Fruit fly (Drosophila melanogaster): ENCODE results near the gene CG13247.

Gene CG13247

dm6 chr3L:20403493-20404379 lies 33.6 kb downstream of the CG13247 start:
- TF ChIP-seq Snoo (tag; optimal IDR thresholded peaks at IDR 0.05) = peak; percentile 75
- TF ChIP-seq D1 (tag; optimal IDR thresholded peaks at IDR 0.05) = peak; percentile 31
- TF ChIP-seq Pif1B (GFP tag; optimal IDR thresholded peaks at IDR 0.05) = peak; percentile 40
- no peak for TF ChIP-seq fd96Ca (GFP tag; IDR thresholded peaks at IDR 0.05)
- TF ChIP-seq gl (tag; optimal IDR thresholded peaks at IDR 0.05) = peak; percentile 26
- no peak for TF ChIP-seq rn (GFP tag; IDR thresholded peaks at IDR 0.05)
- peak; percentile 64 for TF ChIP-seq EcR (GFP tag; optimal IDR thresholded peaks at IDR 0.05)
- peak; percentile 77 for TF ChIP-seq CG8159 (tag; optimal IDR thresholded peaks at IDR 0.05)
- TF ChIP-seq CG15710 (tag; optimal IDR thresholded peaks at IDR 0.05) = peak; percentile 69
- TF ChIP-seq CG14655 (GFP tag; optimal IDR thresholded peaks at IDR 0.05) = peak; percentile 68
- peak; percentile 67 for TF ChIP-seq CG9948 (tag; optimal IDR thresholded peaks at IDR 0.05)
- peak; percentile 20 for TF ChIP-seq CG13204 (GFP tag; optimal IDR thresholded peaks at IDR 0.05)
- TF ChIP-seq Ets98B (GFP tag; IDR thresholded peaks at IDR 0.05) = no peak
- peak; percentile 58 for TF ChIP-seq CG8301 (tag; optimal IDR thresholded peaks at IDR 0.05)
- peak; percentile 57 for TF ChIP-seq CG34367 (tag; optimal IDR thresholded peaks at IDR 0.05)
- TF ChIP-seq CG12605 (GFP tag; IDR thresholded peaks at IDR 0.05) = no peak
- peak; percentile 32; the same call in 2 of the 3 replicates for TF ChIP-seq CG4496 (GFP tag; IDR thresholded peaks at IDR 0.05)
- no peak for TF ChIP-seq CG32121 (GFP tag; IDR thresholded peaks at IDR 0.05)
- TF ChIP-seq CG10348 (GFP tag; IDR thresholded peaks at IDR 0.05) = no peak
- TF ChIP-seq CG17806 (tag; optimal IDR thresholded peaks at IDR 0.05) = peak; percentile 52
- peak; percentile 64 for TF ChIP-seq Pif1A (GFP tag; optimal IDR thresholded peaks at IDR 0.05)

dm6 chr3L:20404515-20404914 lies 34.4 kb downstream of the CG13247 start:
- no peak for TF ChIP-seq CG8301 (tag; optimal IDR thresholded peaks at IDR 0.05)
- TF ChIP-seq CG34367 (tag; optimal IDR thresholded peaks at IDR 0.05) = no peak
- TF ChIP-seq rn (GFP tag; IDR thresholded peaks at IDR 0.05) = no peak
- no peak for TF ChIP-seq EcR (GFP tag; optimal IDR thresholded peaks at IDR 0.05)
- no peak for TF ChIP-seq Pif1B (GFP tag; optimal IDR thresholded peaks at IDR 0.05)
- no peak for TF ChIP-seq CG14655 (GFP tag; optimal IDR thresholded peaks at IDR 0.05)
- no peak for TF ChIP-seq CG32121 (GFP tag; IDR thresholded peaks at IDR 0.05)
- no peak for TF ChIP-seq fd96Ca (GFP tag; IDR thresholded peaks at IDR 0.05)

- TF ChIP-seq CG12605 (GFP tag; IDR thresholded peaks at IDR 0.05) (no peak), CG10348 (GFP tag; IDR thresholded peaks at IDR 0.05) (no peak), CG34367 (tag; optimal IDR thresholded peaks at IDR 0.05) (no peak), Pif1B (GFP tag; optimal IDR thresholded peaks at IDR 0.05) (no peak), CG15710 (tag; optimal IDR thresholded peaks at IDR 0.05) (no peak), CG4496 (GFP tag; IDR thresholded peaks at IDR 0.05) (no peak), Snoo (tag; optimal IDR thresholded peaks at IDR 0.05) (no peak), EcR (GFP tag; optimal IDR thresholded peaks at IDR 0.05) (no peak), CG9948 (tag; optimal IDR thresholded peaks at IDR 0.05) (no peak), CG13204 (GFP tag; optimal IDR thresholded peaks at IDR 0.05) (no peak), gl (tag; optimal IDR thresholded peaks at IDR 0.05) (no peak), CG17806 (tag; optimal IDR thresholded peaks at IDR 0.05) (no peak), rn (GFP tag; IDR thresholded peaks at IDR 0.05) (no peak), CG32121 (GFP tag; IDR thresholded peaks at IDR 0.05) (no peak)
Measured at dm6 chr3L:20405337-20405887, 35.3 kb downstream of the CG13247 start.

- TF ChIP-seq CG14655 (GFP tag; optimal IDR thresholded peaks at IDR 0.05) (no peak), CG4496 (GFP tag; IDR thresholded peaks at IDR 0.05) (0 out of 3 replicates have a peak, but pooled peaks have one; percentile 15)
Measured at dm6 chr3L:20405971-20406948, 36.1 kb downstream of the CG13247 start.

dm6 chr3L:20410345-20410744 lies 40.2 kb downstream of the CG13247 start, which contains the start of gene CG13248:
TSS of gene CG13248 (minus strand) at chr3L:20410566.
- TF ChIP-seq CG15710 (tag; optimal IDR thresholded peaks at IDR 0.05) (no peak), CG34367 (tag; optimal IDR thresholded peaks at IDR 0.05) (no peak), gl (tag; optimal IDR thresholded peaks at IDR 0.05) (no peak)

dm6 chr3L:20410780-20411179 lies 40.7 kb downstream of the CG13247 start:
- TF ChIP-seq CG8301 (tag; optimal IDR thresholded peaks at IDR 0.05) = no peak
- TF ChIP-seq rn (GFP tag; IDR thresholded peaks at IDR 0.05) = no peak
- TF ChIP-seq CG10348 (GFP tag; IDR thresholded peaks at IDR 0.05) = no peak
- no peak for TF ChIP-seq fd96Ca (GFP tag; IDR thresholded peaks at IDR 0.05)
- no peak for TF ChIP-seq CG13204 (GFP tag; optimal IDR thresholded peaks at IDR 0.05)
- TF ChIP-seq CG34367 (tag; optimal IDR thresholded peaks at IDR 0.05) = no peak
- no peak for TF ChIP-seq CG4496 (GFP tag; IDR thresholded peaks at IDR 0.05)
- no peak for TF ChIP-seq Pif1A (GFP tag; optimal IDR thresholded peaks at IDR 0.05)
- TF ChIP-seq Ets98B (GFP tag; IDR thresholded peaks at IDR 0.05) = no peak
- TF ChIP-seq CG14655 (GFP tag; optimal IDR thresholded peaks at IDR 0.05) = no peak
- no peak for TF ChIP-seq CG32121 (GFP tag; IDR thresholded peaks at IDR 0.05)
- no peak for TF ChIP-seq CG15710 (tag; optimal IDR thresholded peaks at IDR 0.05)
- no peak for TF ChIP-seq CG12605 (GFP tag; IDR thresholded peaks at IDR 0.05)
- no peak for TF ChIP-seq EcR (GFP tag; optimal IDR thresholded peaks at IDR 0.05)
- no peak for TF ChIP-seq D1 (tag; optimal IDR thresholded peaks at IDR 0.05)
